Worm (Caenorhabditis elegans) whole organism, mixed stage, embryonic: ENCODE data around the gene C29F7.10.

Experiments
- M03D4.4 ChIP-seq: sonication (generic microtip); optimal IDR thresholded peaks from 2 replicates; lab custom pipeline; 2017; ENCODE audit warnings: mild to moderate bottlenecking, missing genetic modification characterization, missing compliant biosample characterization
- bed-3 ChIP-seq: fragments of 200-800 bp; sonication (Bioruptor generic); optimal IDR thresholded peaks from 3 replicates; lab custom pipeline; 2018; ENCODE audit warnings: mild to moderate bottlenecking, missing genetic modification characterization, moderate library complexity, missing compliant biosample characterization
- blmp-1 ChIP-seq: fragments of 150-350 bp; optimal IDR thresholded peaks from 2 replicates; lab custom pipeline; 2014; ENCODE audit warnings: missing biosample characterization, missing genetic modification characterization
- ceh-39 ChIP-seq: fragments of 150-350 bp; optimal IDR thresholded peaks from 2 replicates; lab custom pipeline; 2014; ENCODE audit warnings: missing biosample characterization, missing genetic modification characterization
- ceh-43 ChIP-seq: fragments of 200-800 bp; sonication (Bioruptor generic); optimal IDR thresholded peaks from 2 replicates; lab custom pipeline; 2018; ENCODE audit warnings: mild to moderate bottlenecking, missing genetic modification characterization, moderate library complexity, missing compliant biosample characterization
- ceh-83 ChIP-seq: fragments of 200-800 bp; sonication (Bioruptor generic); optimal IDR thresholded peaks from 2 replicates; lab custom pipeline; 2018; ENCODE audit warnings: mild to moderate bottlenecking, missing genetic modification characterization, missing compliant biosample characterization
- ces-1 ChIP-seq: fragments of 150-350 bp; optimal IDR thresholded peaks from 2 replicates; lab custom pipeline; 2014; ENCODE audit warnings: missing biosample characterization, missing genetic modification reagents, missing genetic modification characterization
- cnd-1 ChIP-seq: fragments of 200-800 bp; sonication (Bioruptor generic); optimal IDR thresholded peaks from 2 replicates; lab custom pipeline; 2018; ENCODE audit warnings: mild to moderate bottlenecking, missing genetic modification characterization, missing compliant biosample characterization
- drap-1 ChIP-seq: fragments of 200-800 bp; sonication (Bioruptor generic); optimal IDR thresholded peaks from 3 replicates; lab custom pipeline; 2018; ENCODE audit warnings: mild to moderate bottlenecking, missing genetic modification characterization, missing compliant biosample characterization
- elt-1 ChIP-seq: sonication (generic microtip); optimal IDR thresholded peaks from 2 replicates; lab custom pipeline; 2017; ENCODE audit warnings: missing genetic modification characterization, mild to moderate bottlenecking, missing compliant biosample characterization, antibody characterized with exemption, moderate library complexity, borderline replicate concordance; ENCODE audit not compliant: insufficient read depth
- elt-3 ChIP-seq: fragments of 150-350 bp; optimal IDR thresholded peaks from 2 replicates; lab custom pipeline; 2014; ENCODE audit warnings: missing biosample characterization, missing genetic modification characterization
- flh-1 ChIP-seq: fragments of 200-800 bp; sonication (Bioruptor generic); optimal IDR thresholded peaks from 2 replicates; lab custom pipeline; 2018; ENCODE audit warnings: mild to moderate bottlenecking, missing genetic modification characterization, moderate library complexity, missing compliant biosample characterization
- ham-2 ChIP-seq: fragments of 200-800 bp; sonication (Bioruptor generic); optimal IDR thresholded peaks from 2 replicates; lab custom pipeline; 2018; ENCODE audit warnings: mild to moderate bottlenecking, missing genetic modification characterization, missing compliant biosample characterization
- hlh-1 ChIP-seq: fragments of 150-350 bp; optimal IDR thresholded peaks from 2 replicates; lab custom pipeline; 2014; ENCODE audit warnings: missing biosample characterization, missing genetic modification reagents, missing genetic modification characterization
- lin-13 ChIP-seq: fragments of 150-350 bp; optimal IDR thresholded peaks from 2 replicates; lab custom pipeline; 2014; ENCODE audit warnings: missing biosample characterization, missing genetic modification characterization
- lin-32 ChIP-seq: fragments of 200-800 bp; sonication (Bioruptor generic); optimal IDR thresholded peaks from 2 replicates; lab custom pipeline; 2018; ENCODE audit warnings: mild to moderate bottlenecking, missing genetic modification characterization, missing compliant biosample characterization
- lsy-2 ChIP-seq: fragments of 150-350 bp; optimal IDR thresholded peaks from 2 replicates; lab custom pipeline; 2014; ENCODE audit warnings: missing biosample characterization, missing genetic modification characterization
- mab-5 ChIP-seq: fragments of 150-350 bp; optimal IDR thresholded peaks from 2 replicates; lab custom pipeline; 2014; ENCODE audit warnings: missing biosample characterization, missing genetic modification characterization
- mep-1 ChIP-seq: fragments of 150-350 bp; optimal IDR thresholded peaks from 2 replicates; lab custom pipeline; 2017; ENCODE audit warnings: missing biosample characterization, missing genetic modification reagents, missing genetic modification characterization, inconsistent platforms
- mls-2 ChIP-seq: sonication (generic microtip); optimal IDR thresholded peaks from 2 replicates; lab custom pipeline; 2016; ENCODE audit warnings: mild to moderate bottlenecking, missing genetic modification characterization, moderate library complexity, missing compliant biosample characterization
- nhr-12 ChIP-seq: fragments of 150-350 bp; optimal IDR thresholded peaks from 2 replicates; lab custom pipeline; 2014; ENCODE audit warnings: missing biosample characterization, missing genetic modification characterization
- nhr-237 ChIP-seq: fragments of 150-350 bp; optimal IDR thresholded peaks from 2 replicates; lab custom pipeline; 2014; ENCODE audit warnings: missing biosample characterization, missing genetic modification characterization
- nhr-28 ChIP-seq: fragments of 150-350 bp; optimal IDR thresholded peaks from 2 replicates; lab custom pipeline; 2014; ENCODE audit warnings: missing biosample characterization, missing genetic modification characterization
- pha-4 ChIP-seq: fragments of 150-350 bp; optimal IDR thresholded peaks from 2 replicates; lab custom pipeline; 2018; ENCODE audit warnings: missing biosample characterization, missing genetic modification reagents, missing genetic modification characterization
- sem-2 ChIP-seq: fragments of 200-800 bp; sonication (Bioruptor generic); optimal IDR thresholded peaks from 2 replicates; lab custom pipeline; 2018; ENCODE audit warnings: mild to moderate bottlenecking, missing genetic modification characterization, missing compliant biosample characterization
- sptf-1 ChIP-seq: sonication (generic microtip); optimal IDR thresholded peaks from 2 replicates; lab custom pipeline; 2017; ENCODE audit warnings: mild to moderate bottlenecking, missing genetic modification characterization, moderate library complexity, missing compliant biosample characterization
- tbx-8 ChIP-seq: fragments of 200-800 bp; sonication (Bioruptor generic); optimal IDR thresholded peaks from 2 replicates; lab custom pipeline; 2018; ENCODE audit warnings: mild to moderate bottlenecking, missing genetic modification characterization, moderate library complexity, missing compliant biosample characterization
- unc-120 ChIP-seq: sonication (generic microtip); optimal IDR thresholded peaks from 2 replicates; lab custom pipeline; 2017; ENCODE audit warnings: missing genetic modification characterization, missing compliant biosample characterization; ENCODE audit not compliant: poor library complexity, severe bottlenecking
- unc-39 ChIP-seq: fragments of 150-350 bp; optimal IDR thresholded peaks from 2 replicates; lab custom pipeline; 2014; ENCODE audit warnings: missing biosample characterization, missing genetic modification characterization
- unc-62 ChIP-seq: fragments of 150-350 bp; optimal IDR thresholded peaks from 2 replicates; lab custom pipeline; 2014; ENCODE audit warnings: missing biosample characterization, missing genetic modification reagents, missing genetic modification characterization
- zip-8 ChIP-seq: fragments of 150-350 bp; optimal IDR thresholded peaks from 2 replicates; lab custom pipeline; 2014; ENCODE audit warnings: missing biosample characterization, missing genetic modification characterization
- ztf-11 ChIP-seq: fragments of 150-350 bp; optimal IDR thresholded peaks from 2 replicates; lab custom pipeline; 2014; ENCODE audit warnings: missing biosample characterization, missing genetic modification characterization

Gene C29F7.10

ce11 chrX:13421068-13421467 is 10.2 kb downstream of the C29F7.10 start:
- TF ChIP-seq ces-1 (GFP tag; lab: Kevin White, UChicago) (no peak), drap-1 (GFP tag; lab: Kevin White, UChicago) (no peak), unc-39 (tag; lab: Kevin White, UChicago) (no peak), ztf-11 (tag; lab: Kevin White, UChicago) (no peak), mab-5 (tag; lab: Kevin White, UChicago) (no peak), pha-4 (tag; lab: Kevin White, UChicago) (no peak)

ce11 chrX:13419884-13420339 is 11.4 kb downstream of the C29F7.10 start, which contains the start of gene C29F7.3:
C29F7.3 (minus strand) TSS chrX:13419934.
- peak; percentile 26 for TF ChIP-seq ces-1 (GFP tag; lab: Kevin White, UChicago)
- TF ChIP-seq sem-2 (GFP tag; lab: Kevin White, UChicago): no peak
- no peak for TF ChIP-seq unc-120 (tag; lab: Kevin White, UChicago)
- TF ChIP-seq ham-2 (GFP tag; lab: Kevin White, UChicago): peak; percentile 28
- no peak for TF ChIP-seq mab-5 (tag; lab: Kevin White, UChicago)
- TF ChIP-seq ztf-11 (tag; lab: Kevin White, UChicago): no peak
- no peak for TF ChIP-seq flh-1 (GFP tag; lab: Kevin White, UChicago)
- no peak for TF ChIP-seq tbx-8 (GFP tag; lab: Kevin White, UChicago)
- TF ChIP-seq mep-1: peak; percentile 15
- no peak for TF ChIP-seq mls-2
- TF ChIP-seq bed-3: no peak
- peak; percentile 70 for TF ChIP-seq unc-62 (GFP tag; lab: Kevin White, UChicago)
- no peak for TF ChIP-seq ceh-83 (GFP tag; lab: Kevin White, UChicago)
- TF ChIP-seq pha-4 (tag; lab: Kevin White, UChicago): no peak
- TF ChIP-seq lin-13: no peak
- no peak for TF ChIP-seq nhr-28 (tag; lab: Kevin White, UChicago)
- peak; percentile 12 for TF ChIP-seq hlh-1 (tag; lab: Kevin White, UChicago)
- no peak for TF ChIP-seq lsy-2
- peak; percentile 21 for TF ChIP-seq blmp-1 (tag; lab: Kevin White, UChicago)

- TF ChIP-seq nhr-12 (no peak), ceh-43 (GFP tag; lab: Kevin White, UChicago) (no peak), sem-2 (GFP tag; lab: Kevin White, UChicago) (no peak), ceh-39 (tag; lab: Kevin White, UChicago) (no peak), drap-1 (GFP tag; lab: Kevin White, UChicago) (no peak), nhr-237 (tag; lab: Kevin White, UChicago) (no peak), lin-13 (no peak), cnd-1 (tag; lab: Kevin White, UChicago) (no peak), ces-1 (GFP tag; lab: Kevin White, UChicago) (no peak), ceh-83 (GFP tag; lab: Kevin White, UChicago) (no peak), elt-3 (tag; lab: Kevin White, UChicago) (no peak), zip-8 (tag; lab: Kevin White, UChicago) (no peak), ztf-11 (tag; lab: Kevin White, UChicago) (no peak), bed-3 (no peak), M03D4.4 (no peak), lin-32 (GFP tag; lab: Kevin White, UChicago) (no peak), unc-62 (GFP tag; lab: Kevin White, UChicago) (no peak), mls-2 (no peak), lsy-2 (no peak), unc-39 (tag; lab: Kevin White, UChicago) (no peak)
Measured at ce11 chrX:13417479-13417878, 13.8 kb downstream of the C29F7.10 start.

ce11 chrX:13415722-13416121 is 15.6 kb downstream of the C29F7.10 start, which contains the start of gene C29F7.2:
C29F7.2 (plus strand) TSS chrX:13416078.
- TF ChIP-seq nhr-237 (tag; lab: Kevin White, UChicago): no peak
- no peak for TF ChIP-seq bed-3
- no peak for TF ChIP-seq M03D4.4
- TF ChIP-seq sptf-1 (tag; lab: Kevin White, UChicago): no peak
- no peak for TF ChIP-seq unc-62 (GFP tag; lab: Kevin White, UChicago)
- TF ChIP-seq elt-3 (tag; lab: Kevin White, UChicago): no peak
- no peak for TF ChIP-seq ceh-43 (GFP tag; lab: Kevin White, UChicago)
- no peak for TF ChIP-seq hlh-1 (tag; lab: Kevin White, UChicago)
- TF ChIP-seq elt-1 (tag; lab: Kevin White, UChicago): no peak
- TF ChIP-seq zip-8 (tag; lab: Kevin White, UChicago): no peak
- TF ChIP-seq, all 35 proteins: peak for 0
